Worm (Caenorhabditis elegans) whole organism, early embryonic: ENCODE measurements around the gene C16C8.9.

Source experiments
- F13C5.2 ChIP-seq: sonication (generic microtip); optimal IDR thresholded peaks from 2 replicates; lab custom pipeline; 2017; ENCODE audit warnings: mild to moderate bottlenecking, missing genetic modification characterization, inconsistent platforms, missing compliant biosample characterization
- aly-1 ChIP-seq: sonication (generic microtip); optimal IDR thresholded peaks from 2 replicates; lab custom pipeline; 2016; ENCODE audit warnings: missing genetic modification characterization, missing compliant biosample characterization
- ama-1 ChIP-seq: fragments of 150-350 bp; optimal IDR thresholded peaks from 2 replicates; lab custom pipeline; 2014
- ceh-36 ChIP-seq: sonication (generic microtip); optimal IDR thresholded peaks from 2 replicates; lab custom pipeline; 2016; ENCODE audit warnings: missing genetic modification characterization, inconsistent platforms, missing compliant biosample characterization
- ets-7 ChIP-seq: sonication (generic microtip); optimal IDR thresholded peaks from 2 replicates; lab custom pipeline; 2016; ENCODE audit warnings: missing genotype, missing genetic modification characterization, missing compliant biosample characterization
- hmbx-1 ChIP-seq: sonication (generic microtip); optimal IDR thresholded peaks from 2 replicates; lab custom pipeline; 2016; ENCODE audit warnings: mild to moderate bottlenecking, missing genetic modification characterization, missing compliant biosample characterization
- hmg-4 ChIP-seq: fragments of 200-800 bp; sonication (Bioruptor generic); optimal IDR thresholded peaks from 2 replicates; lab custom pipeline; 2018; ENCODE audit warnings: mild to moderate bottlenecking, missing genetic modification characterization, missing compliant biosample characterization
- pes-1 ChIP-seq: fragments of 200-800 bp; sonication (Bioruptor generic); IDR thresholded peaks from 2 replicates; pipeline ENCODE4 v1.3.6; 2022; ENCODE audit warnings: missing genetic modification reagents, missing genetic modification characterization, missing compliant biosample characterization
- scrt-1 ChIP-seq: fragments of 200-800 bp; sonication (Bioruptor generic); IDR thresholded peaks from 2 replicates; pipeline ENCODE4 v1.3.6; 2022; ENCODE audit warnings: missing genetic modification characterization, missing compliant biosample characterization
- sea-1 ChIP-seq: fragments of 200-800 bp; sonication (Bioruptor generic); conservative IDR thresholded peaks from 2 replicates; pipeline ENCODE4 v1.3.6; 2022; ENCODE audit warnings: missing genetic modification characterization, missing compliant biosample characterization
- tbx-37 ChIP-seq: fragments of 200-800 bp; sonication (Bioruptor generic); conservative IDR thresholded peaks from 2 replicates; pipeline ENCODE4 v1.3.6; 2022; ENCODE audit warnings: missing genetic modification reagents, missing genetic modification characterization, missing compliant biosample characterization

DNA sequence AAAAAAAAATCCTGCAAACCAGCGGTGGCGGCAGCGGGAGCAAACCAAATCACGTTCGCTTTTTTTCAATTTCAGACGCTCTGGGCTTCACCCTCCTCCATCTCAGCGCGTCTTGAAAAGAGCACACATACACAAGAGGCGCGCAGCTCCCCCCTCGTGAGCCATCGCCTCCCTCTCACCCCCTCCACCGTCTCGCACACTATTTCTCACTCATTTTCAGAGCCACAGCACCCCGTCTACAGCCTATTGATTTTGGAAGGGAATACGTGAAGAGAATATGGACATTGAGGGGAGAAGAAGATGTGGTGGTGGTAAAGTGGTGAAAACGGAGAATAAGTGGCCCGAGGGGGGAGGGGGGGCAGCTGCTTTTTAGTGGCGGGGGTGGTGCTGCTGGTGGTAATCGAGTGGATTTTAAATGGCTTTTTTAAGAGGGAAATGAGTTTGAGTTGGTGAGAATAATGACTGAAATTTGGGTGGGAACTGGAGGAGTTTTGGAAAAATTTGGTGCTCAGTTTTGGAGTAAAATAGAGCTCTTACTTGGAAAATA is 34.8 kb downstream of the C16C8.9 start:
- no peak for TF ChIP-seq ceh-36
- no peak for TF ChIP-seq sea-1 (GFP tag; lab: Robert Waterston, UW)
- no peak for TF ChIP-seq hmbx-1 (tag; lab: Kevin White, UChicago)
- no peak for TF ChIP-seq ets-7 (tag; lab: Kevin White, UChicago)
- no peak for TF ChIP-seq ama-1 (lab: Kevin White, UChicago)
- no peak for TF ChIP-seq tbx-37 (GFP tag; lab: Robert Waterston, UW)
- TF ChIP-seq aly-1 (tag; lab: Kevin White, UChicago), result no peak
- TF ChIP-seq F13C5.2 (tag; lab: Kevin White, UChicago), result no peak
- no peak for TF ChIP-seq pes-1
- no peak for TF ChIP-seq scrt-1 (GFP tag; lab: Robert Waterston, UW)
- TF ChIP-seq hmg-4 (GFP tag; lab: Kevin White, UChicago), result no peak
